Worm (Caenorhabditis elegans): ENCODE results near the gene K02E10.7.
A peak's percentile ranks its signal among the peaks of the same experiment; 100 is the strongest.

ce11 chrX:2549322-2549721 lies 41.0 kb upstream of the K02E10.7 start:
- TF ChIP-seq lin-13 (GFP tag; optimal IDR thresholded peaks at IDR 0.05), result peak; percentile 61
- no peak for TF ChIP-seq mab-5 (tag; optimal IDR thresholded peaks at IDR 0.05)
- TF ChIP-seq nhr-77 (tag; optimal IDR thresholded peaks at IDR 0.05), result no peak
- TF ChIP-seq blmp-1 (tag; optimal IDR thresholded peaks at IDR 0.05; ENCODE audit: insufficient read depth), result no peak
- peak; percentile 30 for TF ChIP-seq lin-11 (tag; optimal IDR thresholded peaks at IDR 0.05)
- no peak for TF ChIP-seq nhr-237 (tag; optimal IDR thresholded peaks at IDR 0.05)
- no peak for TF ChIP-seq lin-39 (tag; optimal IDR thresholded peaks at IDR 0.05)
- peak; percentile 64 for TF ChIP-seq fos-1 (tag; optimal IDR thresholded peaks at IDR 0.05)
- TF ChIP-seq ceh-82 (tag; optimal IDR thresholded peaks at IDR 0.05), result no peak
- TF ChIP-seq R02D3.7 (tag; optimal IDR thresholded peaks at IDR 0.05), result no peak
- peak; percentile 53 for TF ChIP-seq C34F6.9 (tag; optimal IDR thresholded peaks at IDR 0.05)
- TF ChIP-seq unc-62 (GFP tag; optimal IDR thresholded peaks at IDR 0.05), result no peak

Data from whole organism, L2 larva.